Fruit fly (Drosophila melanogaster) whole organism, embryonic: Measurements from ENCODE around the gene dind.

ENCODE experiments used
- CG1024 ChIP-seq: fragments of 200-800 bp; sonication (Bioruptor generic); IDR thresholded peaks from 2 replicates; pipeline ENCODE4 v1.3.6; 2022; ENCODE audit warnings: missing biosample characterization, missing genetic modification characterization
- CG10565 ChIP-seq: fragments of 200-800 bp; sonication (Bioruptor generic); optimal IDR thresholded peaks from 3 replicates; lab custom pipeline; 2016; ENCODE audit warnings: missing biosample characterization, mild to moderate bottlenecking, missing genetic modification characterization
- CG11247 ChIP-seq: fragments of 200-800 bp; sonication (Bioruptor generic); IDR thresholded peaks from 2 replicates; pipeline ENCODE4 v1.3.6; 2022; ENCODE audit warnings: missing biosample characterization, missing genetic modification characterization
- CG12219 ChIP-seq: fragments of 200-800 bp; sonication (Bioruptor generic); optimal IDR thresholded peaks from 3 replicates; lab custom pipeline; 2018; ENCODE audit warnings: missing biosample characterization, mild to moderate bottlenecking, missing genetic modification characterization
- CG1233 ChIP-seq: fragments of 200-800 bp; sonication (Bioruptor generic); optimal IDR thresholded peaks from 4 replicates; lab custom pipeline; 2018; ENCODE audit warnings: missing biosample characterization, mild to moderate bottlenecking, missing genetic modification characterization
- CG12744 ChIP-seq: fragments of 200-800 bp; sonication (Bioruptor generic); optimal IDR thresholded peaks from 2 replicates; lab custom pipeline; 2016; ENCODE audit warnings: missing biosample characterization, missing genetic modification characterization
- CG15479 ChIP-seq: fragments of 200-800 bp; sonication (Bioruptor generic); optimal IDR thresholded peaks from 3 replicates; lab custom pipeline; 2019; ENCODE audit warnings: missing biosample characterization, mild to moderate bottlenecking, missing genetic modification characterization, moderate library complexity
- CG15696 ChIP-seq: fragments of 200-800 bp; sonication (Bioruptor generic); optimal IDR thresholded peaks from 2 replicates; lab custom pipeline; 2019; ENCODE audit warnings: missing biosample characterization, mild to moderate bottlenecking, missing genetic modification characterization, moderate library complexity
- CG17802 ChIP-seq: fragments of 200-800 bp; sonication (Bioruptor generic); optimal IDR thresholded peaks from 2 replicates; lab custom pipeline; 2018; ENCODE audit warnings: missing biosample characterization, mild to moderate bottlenecking, missing genetic modification characterization, moderate library complexity
- CG2116 ChIP-seq: fragments of 200-800 bp; sonication (Bioruptor generic); optimal IDR thresholded peaks from 3 replicates; lab custom pipeline; 2018; ENCODE audit warnings: missing biosample characterization, mild to moderate bottlenecking, missing genetic modification characterization
- CG2129 ChIP-seq: fragments of 200-800 bp; sonication (Bioruptor generic); IDR thresholded peaks from 2 replicates; pipeline ENCODE4 v1.3.6; 2022; ENCODE audit warnings: missing biosample characterization, missing genetic modification characterization; ENCODE audit not compliant: partially characterized antibody
- CG2199 ChIP-seq: fragments of 200-800 bp; sonication (Bioruptor generic); IDR thresholded peaks from 3 replicates; pipeline ENCODE4 v1.3.6; 2022; ENCODE audit warnings: missing biosample characterization, missing genetic modification characterization
- CG32532 ChIP-seq: fragments of 200-800 bp; sonication (Bioruptor generic); IDR thresholded peaks from 2 replicates; pipeline ENCODE4 v1.3.6; 2022; ENCODE audit warnings: missing biosample characterization, missing genetic modification characterization
- CG4730 ChIP-seq: fragments of 200-800 bp; sonication (Bioruptor generic); IDR thresholded peaks from 2 replicates; pipeline ENCODE4 v1.3.6; 2022; ENCODE audit warnings: missing biosample characterization, missing genetic modification characterization
- CG7271 ChIP-seq: fragments of 200-800 bp; sonication (Bioruptor generic); optimal IDR thresholded peaks from 2 replicates; lab custom pipeline; 2018; ENCODE audit warnings: missing biosample characterization, mild to moderate bottlenecking, missing genetic modification characterization, moderate library complexity
- CG7839 ChIP-seq: fragments of 200-800 bp; sonication (Bioruptor generic); optimal IDR thresholded peaks from 3 replicates; lab custom pipeline; 2018; ENCODE audit warnings: missing biosample characterization, mild to moderate bottlenecking, missing genetic modification characterization, moderate library complexity
- E2f2 ChIP-seq: fragments of 200-800 bp; sonication (Bioruptor generic); IDR thresholded peaks from 2 replicates; pipeline ENCODE4 v1.3.6; 2022; ENCODE audit warnings: missing biosample characterization, missing genetic modification characterization
- HLH4C ChIP-seq: fragments of 200-800 bp; sonication (Bioruptor generic); IDR thresholded peaks from 3 replicates; pipeline ENCODE4 v1.3.6; 2022; ENCODE audit warnings: missing biosample characterization, missing genetic modification characterization; ENCODE audit not compliant: partially characterized antibody
- Meics ChIP-seq: fragments of 200-800 bp; sonication (Bioruptor generic); optimal IDR thresholded peaks from 2 replicates; lab custom pipeline; 2017; ENCODE audit warnings: missing biosample characterization, mild to moderate bottlenecking, missing genetic modification characterization
- NC2α ChIP-seq: fragments of 200-800 bp; sonication (Bioruptor generic); optimal IDR thresholded peaks from 2 replicates; lab custom pipeline; 2016; ENCODE audit warnings: missing biosample characterization, missing genetic modification characterization
- Poxn ChIP-seq: fragments of 200-800 bp; sonication (Bioruptor generic); IDR thresholded peaks from 2 replicates; pipeline ENCODE4 v1.3.6; 2022; ENCODE audit warnings: missing biosample characterization, missing genetic modification characterization
- Side ChIP-seq: fragments of 200-800 bp; sonication (Bioruptor generic); optimal IDR thresholded peaks from 2 replicates; lab custom pipeline; 2016; ENCODE audit warnings: missing biosample characterization, missing genetic modification characterization
- Sox102F ChIP-seq: fragments of 200-800 bp; sonication (Bioruptor generic); optimal IDR thresholded peaks from 2 replicates; lab custom pipeline; 2018; ENCODE audit warnings: missing biosample characterization, mild to moderate bottlenecking, missing genetic modification characterization, moderate library complexity
- Stat92E ChIP-seq, 3 experiments: fragments of >200 bp in 2 of 3; fragments of 200-800 bp in 1 of 3; sonication (Bioruptor generic) in 1 of 3; optimal IDR thresholded peaks; 2 replicates each; lab custom pipeline; 2017 to 2019; ENCODE audit warnings: missing biosample characterization in 3 of 3, missing genetic modification characterization in 3 of 3, mild to moderate bottlenecking in 1 of 3, moderate library complexity in 1 of 3
- Xrp1 ChIP-seq: fragments of 200-800 bp; sonication (Bioruptor generic); IDR thresholded peaks from 2 replicates; pipeline ENCODE4 v1.3.6; 2022; ENCODE audit warnings: missing biosample characterization, missing genetic modification characterization
- YL-1 ChIP-seq: fragments of 200-800 bp; sonication (Bioruptor generic); optimal IDR thresholded peaks from 3 replicates; lab custom pipeline; 2017; ENCODE audit warnings: missing biosample characterization, mild to moderate bottlenecking, missing genetic modification characterization
- bab2 ChIP-seq: fragments of 200-800 bp; sonication (Bioruptor generic); optimal IDR thresholded peaks from 2 replicates; lab custom pipeline; 2016; ENCODE audit warnings: missing biosample characterization, missing genetic modification characterization
- bowl ChIP-seq: fragments of 200-800 bp; sonication (Bioruptor generic); IDR thresholded peaks from 2 replicates; pipeline ENCODE4 v1.3.6; 2022; ENCODE audit warnings: missing biosample characterization, missing genetic modification characterization
- cg ChIP-seq: fragments of 200-800 bp; sonication (Bioruptor generic); optimal IDR thresholded peaks from 3 replicates; lab custom pipeline; 2019; ENCODE audit warnings: missing biosample characterization, mild to moderate bottlenecking, missing genetic modification characterization, moderate library complexity
- da ChIP-seq: fragments of 200-800 bp; sonication (Bioruptor generic); optimal IDR thresholded peaks from 2 replicates; lab custom pipeline; 2016; ENCODE audit warnings: missing biosample characterization, missing genetic modification characterization
- eyg ChIP-seq: fragments of 200-800 bp; sonication (Bioruptor generic); optimal IDR thresholded peaks from 3 replicates; lab custom pipeline; 2016; ENCODE audit warnings: missing biosample characterization, missing genetic modification characterization
- fd102C ChIP-seq: fragments of 200-800 bp; sonication (Bioruptor generic); optimal IDR thresholded peaks from 2 replicates; lab custom pipeline; 2018; ENCODE audit warnings: missing biosample characterization, mild to moderate bottlenecking, missing genetic modification characterization, moderate library complexity
- fru ChIP-seq: fragments of >200 bp; optimal IDR thresholded peaks from 2 replicates; lab custom pipeline; 2017
- gcm2 ChIP-seq: fragments of 200-800 bp; sonication (Bioruptor generic); optimal IDR thresholded peaks from 2 replicates; lab custom pipeline; 2016; ENCODE audit warnings: missing biosample characterization, missing genetic modification characterization
- gem ChIP-seq: fragments of 200-800 bp; sonication (Bioruptor generic); optimal IDR thresholded peaks from 2 replicates; lab custom pipeline; 2019; ENCODE audit warnings: missing biosample characterization, mild to moderate bottlenecking, missing genetic modification characterization, moderate library complexity
- gfzf ChIP-seq: fragments of 200-800 bp; sonication (Bioruptor generic); optimal IDR thresholded peaks from 2 replicates; lab custom pipeline; 2016; ENCODE audit warnings: missing biosample characterization, mild to moderate bottlenecking, missing genetic modification characterization, moderate library complexity
- grau ChIP-seq: fragments of 200-800 bp; optimal IDR thresholded peaks from 3 replicates; lab custom pipeline; 2019; ENCODE audit warnings: missing biosample characterization, mild to moderate bottlenecking, missing genetic modification characterization, moderate library complexity
- gt ChIP-seq: fragments of 200-800 bp; sonication (Bioruptor generic); IDR thresholded peaks from 2 replicates; pipeline ENCODE4 v1.3.6; 2022; ENCODE audit warnings: missing biosample characterization, missing genetic modification characterization
- h ChIP-seq: fragments of >200 bp; optimal IDR thresholded peaks from 2 replicates; lab custom pipeline; 2017
- hb ChIP-seq: fragments of 200-800 bp; sonication (Bioruptor generic); IDR thresholded peaks from 3 replicates; pipeline ENCODE4 v1.3.6; 2022; ENCODE audit warnings: missing biosample characterization, missing genetic modification characterization; ENCODE audit not compliant: partially characterized antibody
- kni ChIP-seq: fragments of 200-800 bp; sonication (Bioruptor generic); optimal IDR thresholded peaks from 3 replicates; lab custom pipeline; 2017; ENCODE audit warnings: mild to moderate bottlenecking, missing biosample characterization, missing genetic modification reagents, missing genetic modification characterization
- lola ChIP-seq, 3 experiments: fragments of >200 bp in 2 of 3; fragments of 200-800 bp in 1 of 3; sonication (Bioruptor generic) in 1 of 3; optimal IDR thresholded peaks; 2 replicates each; lab custom pipeline; 2017 to 2019; ENCODE audit warnings: missing biosample characterization in 3 of 3, missing genetic modification characterization in 3 of 3, mild to moderate bottlenecking in 1 of 3, moderate library complexity in 1 of 3
- lov ChIP-seq, 2 experiments: fragments of 200-800 bp in 1 of 2; fragments of >200 bp in 1 of 2; sonication (Bioruptor generic) in 1 of 2; IDR thresholded peaks in 1 of 2; optimal IDR thresholded peaks in 1 of 2; 2 replicates in 1 of 2; 3 replicates in 1 of 2; pipeline versions ENCODE4 v1.3.6 to Lab custom; 2017 to 2022; ENCODE audit warnings: missing biosample characterization in 1 of 2, missing genetic modification characterization in 1 of 2
- pb ChIP-seq: fragments of 200-800 bp; sonication (Bioruptor generic); optimal IDR thresholded peaks from 3 replicates; lab custom pipeline; 2016; ENCODE audit warnings: missing biosample characterization, missing genetic modification characterization
- sisA ChIP-seq: fragments of 200-800 bp; sonication (Bioruptor generic); IDR thresholded peaks from 2 replicates; pipeline ENCODE4 v1.3.6; 2022; ENCODE audit warnings: missing biosample characterization, missing genetic modification characterization
- sna ChIP-seq: fragments of 200-800 bp; sonication (Bioruptor generic); IDR thresholded peaks from 2 replicates; pipeline ENCODE4 v1.3.6; 2022; ENCODE audit warnings: missing biosample characterization, missing genetic modification characterization; ENCODE audit not compliant: partially characterized antibody
- unc-4 ChIP-seq: fragments of 200-800 bp; sonication (Bioruptor generic); IDR thresholded peaks from 2 replicates; pipeline ENCODE4 v1.3.6; 2022; ENCODE audit warnings: missing biosample characterization, missing genetic modification characterization; ENCODE audit not compliant: partially characterized antibody
- vvl ChIP-seq: fragments of 200-800 bp; sonication (Bioruptor generic); IDR thresholded peaks from 2 replicates; pipeline ENCODE4 v1.3.6; 2022; ENCODE audit warnings: missing biosample characterization, missing genetic modification characterization

Gene dind

DNA sequence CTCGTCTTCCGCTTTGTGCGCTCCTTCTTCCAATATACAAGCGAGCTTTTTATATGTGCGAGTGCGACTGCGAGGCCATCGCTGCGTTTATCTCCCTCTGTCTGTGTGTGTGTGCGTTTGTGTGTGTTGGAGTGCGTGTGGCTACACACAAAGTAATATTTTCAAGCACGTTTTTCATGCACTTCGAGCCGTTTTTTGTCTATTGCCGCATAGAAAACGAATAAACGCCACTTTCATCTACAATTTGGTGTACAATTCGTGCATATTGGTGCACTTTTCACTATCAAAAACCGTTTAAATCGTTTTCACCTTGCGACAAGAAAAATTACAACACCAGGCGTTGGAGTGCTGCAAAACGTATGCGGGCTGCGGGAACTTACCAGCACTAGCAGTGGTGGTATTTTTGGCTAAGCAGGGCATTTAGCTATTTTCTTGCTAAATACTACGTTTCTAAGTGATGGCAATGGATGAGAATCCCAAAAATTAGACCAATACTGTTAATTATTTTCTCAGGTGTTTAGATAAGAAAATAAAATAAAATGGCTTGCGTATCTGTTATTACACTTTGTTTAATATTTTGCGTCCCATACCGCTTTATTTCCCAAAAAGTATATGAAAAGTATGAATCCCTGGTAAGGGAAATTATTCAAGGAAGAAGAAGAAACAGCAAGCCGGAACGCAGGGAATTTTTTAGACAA is 18.2 kb downstream of the dind start, which contains the start of the genes CG31224 and CstF64 (continued):
- TF ChIP-seq CG15479 (GFP tag; lab: Kevin White, UChicago) (no peak), unc-4 (GFP tag; lab: Robert Waterston, UW) (no peak; the same call in 1 of the 2 replicates), CG2129 (no peak), fru (lab: Kevin White, UChicago) (no peak), lov (optimal IDR thresholded peaks at IDR 0.05; lab: Kevin White, UChicago) (no peak), lov (GFP tag; IDR thresholded peaks at IDR 0.05; lab: Robert Waterston, UW) (peak; percentile 50; the same call in 1 of the 3 replicates), Poxn (GFP tag; lab: Robert Waterston, UW) (no peak), Sox102F (peak; percentile 84), hb (GFP tag; lab: Robert Waterston, UW) (no peak), da (GFP tag; lab: Kevin White, UChicago) (peak; percentile 57), Meics (GFP tag; lab: Kevin White, UChicago) (peak; percentile 78), gem (tag; lab: Kevin White, UChicago) (peak; percentile 88), CG15696 (tag; lab: Kevin White, UChicago) (peak; percentile 81), gfzf (GFP tag; lab: Kevin White, UChicago) (peak; percentile 55), eyg (peak; percentile 76), Side (GFP tag; lab: Kevin White, UChicago) (peak; percentile 83), NC2α (GFP tag; lab: Kevin White, UChicago) (peak; percentile 69), CG11247 (GFP tag; lab: Robert Waterston, UW) (peak; percentile 80), Stat92E (GFP tag; optimal IDR thresholded peaks at IDR 0.05; lab: Kevin White, UChicago) (peak in 1 of 3 experiments; percentile 73), fd102C (GFP tag; lab: Kevin White, UChicago) (peak; percentile 15), HLH4C (GFP tag; lab: Robert Waterston, UW) (no peak), CG10565 (GFP tag; lab: Kevin White, UChicago) (peak; percentile 12), kni (peak; percentile 54), CG17802 (tag; lab: Kevin White, UChicago) (peak; percentile 28), CG32532 (GFP tag; lab: Robert Waterston, UW) (peak; percentile 86), grau (tag; lab: Kevin White, UChicago) (peak; percentile 81), YL-1 (GFP tag; lab: Kevin White, UChicago) (peak; percentile 92), CG7839 (no peak), Xrp1 (GFP tag; lab: Robert Waterston, UW) (peak; percentile 84), sna (GFP tag; lab: Robert Waterston, UW) (no peak), bab2 (GFP tag; lab: Kevin White, UChicago) (peak; percentile 87), bowl (no peak), cg (GFP tag; lab: Kevin White, UChicago) (peak; percentile 96), CG1233 (GFP tag; lab: Kevin White, UChicago) (peak; percentile 70), gcm2 (GFP tag; lab: Kevin White, UChicago) (peak; percentile 63), h (no peak), E2f2 (GFP tag; lab: Robert Waterston, UW) (peak; percentile 71; the same call in 1 of the 2 replicates), sisA (peak; percentile 78), CG2116 (peak; percentile 75), lola (GFP tag; optimal IDR thresholded peaks at IDR 0.05; lab: Kevin White, UChicago) (peak in 1 of 3 experiments; percentile 78), gt (peak; percentile 41; the same call in 1 of the 2 replicates), CG1024 (GFP tag; lab: Robert Waterston, UW) (peak; percentile 45; the same call in 1 of the 2 replicates), vvl (peak; percentile 90), CG2199 (GFP tag; lab: Robert Waterston, UW) (no peak), CG7271 (tag; lab: Kevin White, UChicago) (peak; percentile 3), CG12744 (GFP tag; lab: Kevin White, UChicago) (peak; percentile 81), CG12219 (GFP tag; lab: Kevin White, UChicago) (peak; percentile 42), CG4730 (GFP tag; lab: Robert Waterston, UW) (peak; percentile 79), pb (GFP tag; lab: Kevin White, UChicago) (peak; percentile 82)
